Worm (Caenorhabditis elegans): ENCODE data around the gene sra-8.

DNA sequence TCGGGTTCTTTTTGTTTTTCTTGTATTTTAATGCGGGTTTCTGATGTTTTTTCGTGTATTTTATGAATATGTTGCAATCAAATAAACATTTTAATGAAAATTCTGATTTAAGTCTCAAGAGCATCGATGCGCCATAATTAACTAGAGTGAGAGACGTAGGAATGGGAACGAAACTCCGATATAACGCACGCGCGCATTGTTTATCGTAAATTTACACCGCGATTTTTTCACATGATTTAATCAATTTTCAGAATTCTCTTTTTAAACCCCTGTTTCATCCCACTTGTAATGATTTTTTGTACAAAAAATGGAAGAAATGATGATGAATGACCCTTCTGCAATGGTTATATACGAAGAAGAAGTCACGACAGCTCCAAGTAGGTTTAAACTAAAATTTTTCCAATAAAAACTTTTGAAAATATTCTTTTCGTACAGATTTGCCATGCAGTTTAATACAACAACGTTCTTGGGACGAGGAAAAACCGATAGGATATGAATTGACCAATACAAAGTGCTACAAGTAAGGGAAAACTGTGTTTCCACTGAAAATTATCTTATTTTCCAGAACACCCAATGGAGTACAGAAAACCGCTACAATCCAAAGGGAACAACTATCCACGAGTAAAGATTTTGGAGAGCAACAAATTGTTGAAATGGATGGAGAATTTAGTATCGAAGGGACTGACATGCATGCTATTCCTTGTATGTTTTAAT, 20.1 kb downstream of the sra-8 start, which contains the start of gene zfp-2:
- no peak for TF ChIP-seq nhr-76 (tag; optimal IDR thresholded peaks at IDR 0.05)
- TF ChIP-seq duxl-1 (tag; optimal IDR thresholded peaks at IDR 0.05; ENCODE audit: poor library complexity): no peak
- TF ChIP-seq fos-1 (tag; optimal IDR thresholded peaks at IDR 0.05): no peak
- TF ChIP-seq ama-1 (optimal IDR thresholded peaks at IDR 0.05): no peak
- no peak for TF ChIP-seq nhr-25 (tag; optimal IDR thresholded peaks at IDR 0.05; ENCODE audit: borderline replicate concordance, insufficient read depth)
- no peak for TF ChIP-seq hlh-11 (tag; optimal IDR thresholded peaks at IDR 0.05)
- TF ChIP-seq snpc-4 (tag; optimal IDR thresholded peaks at IDR 0.05): no peak
- TF ChIP-seq pqm-1 (tag; optimal IDR thresholded peaks at IDR 0.05): no peak
- TF ChIP-seq egl-43 (GFP tag; IDR thresholded peaks at IDR 0.05): no peak
- no peak for TF ChIP-seq lin-13 (GFP tag; optimal IDR thresholded peaks at IDR 0.05)
- no peak for TF ChIP-seq tra-1 (GFP tag; IDR thresholded peaks at IDR 0.05)
- TF ChIP-seq nhr-28 (tag; optimal IDR thresholded peaks at IDR 0.05): no peak
- TF ChIP-seq skn-1 (tag; optimal IDR thresholded peaks at IDR 0.05): no peak
- TF ChIP-seq mdt-29 (GFP tag; IDR thresholded peaks at IDR 0.05): no peak
